Worm (Caenorhabditis elegans): ENCODE results near the gene cutc-1.
A peak's percentile ranks its signal among the peaks of the same experiment; 100 is the strongest.

Gene cutc-1

DNA sequence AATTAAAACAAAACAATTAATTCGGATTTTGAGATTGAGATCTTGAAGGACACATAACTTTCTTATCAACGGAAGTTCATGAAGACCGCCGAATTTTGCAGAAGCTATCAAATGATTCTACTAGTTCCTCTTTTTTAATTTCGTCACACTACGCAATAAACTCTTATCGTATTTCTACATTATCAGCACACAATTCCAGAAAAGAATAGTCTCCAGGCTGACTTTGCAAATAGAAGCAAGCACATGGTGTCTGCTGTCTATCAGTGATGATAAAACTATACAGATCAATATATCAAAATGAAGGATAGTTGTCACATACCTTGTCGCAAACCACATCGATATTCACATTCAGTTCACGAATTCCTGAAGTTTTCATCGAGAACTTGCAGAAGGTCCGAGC lies 2.9 kb downstream of the cutc-1 start:
- TF ChIP-seq him-1 (tag; optimal IDR thresholded peaks at IDR 0.05): no peak
- no peak for TF ChIP-seq W03F9.2 (tag; optimal IDR thresholded peaks at IDR 0.05)
- TF ChIP-seq dao-5 (tag; optimal IDR thresholded peaks at IDR 0.05): no peak

- TF ChIP-seq W03F9.2 (tag; optimal IDR thresholded peaks at IDR 0.05): no peak
- TF ChIP-seq him-1 (tag; optimal IDR thresholded peaks at IDR 0.05): no peak
- no peak for TF ChIP-seq dao-5 (tag; optimal IDR thresholded peaks at IDR 0.05)
Measured at ce11 chrIII:8398411-8398810, 5.0 kb downstream of the cutc-1 start, which contains the start of gene ZK353.2. Gene ZK353.2 (plus strand): TSS chrIII:8398711.

DNA sequence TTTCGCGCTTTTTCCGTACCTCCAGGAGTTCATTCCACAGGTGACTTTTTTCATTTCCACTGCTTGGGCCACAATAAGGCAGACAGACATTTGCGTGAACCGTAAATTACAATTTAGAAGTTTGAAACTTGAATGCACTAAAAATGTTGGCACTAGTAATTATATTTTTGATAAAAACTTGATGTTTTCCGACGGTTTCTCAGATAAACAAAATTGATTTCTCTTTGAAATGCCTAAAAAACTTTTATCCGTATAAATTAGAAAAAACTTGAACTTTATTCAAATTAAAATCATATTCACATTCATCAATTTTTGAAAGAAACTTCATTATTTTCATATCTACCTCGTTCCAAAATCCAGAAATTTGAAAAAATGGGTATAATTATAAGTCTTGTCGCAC lies 7.7 kb downstream of the cutc-1 start, which contains the start of gene ZK353.3:
Gene ZK353.3, plus strand, starts transcription at position 301 of the 400 bp plus-strand sequence.
- TF ChIP-seq dao-5 (tag; optimal IDR thresholded peaks at IDR 0.05) (no peak), him-1 (tag; optimal IDR thresholded peaks at IDR 0.05) (no peak), W03F9.2 (tag; optimal IDR thresholded peaks at IDR 0.05) (no peak)

ce11 chrIII:8394374-8395302 lies 8.8 kb downstream of the cutc-1 start, which contains the start of gene ZK353.10:
Gene ZK353.10 (minus strand): TSS chrIII:8394424.
- TF ChIP-seq him-1 (tag; optimal IDR thresholded peaks at IDR 0.05) (peak; percentile 41), dao-5 (tag; optimal IDR thresholded peaks at IDR 0.05) (no peak), W03F9.2 (tag; optimal IDR thresholded peaks at IDR 0.05) (no peak)

- TF ChIP-seq him-1 (tag; optimal IDR thresholded peaks at IDR 0.05) (peak; percentile 54), W03F9.2 (tag; optimal IDR thresholded peaks at IDR 0.05) (no peak), dao-5 (tag; optimal IDR thresholded peaks at IDR 0.05) (no peak)
Measured at ce11 chrIII:8392307-8392706, 11.1 kb downstream of the cutc-1 start.

ce11 chrIII:8389539-8389938 lies 13.9 kb downstream of the cutc-1 start, which contains the start of gene ZK353.4:
Gene ZK353.4 (minus strand): TSS chrIII:8389639.
- peak; percentile 40 for TF ChIP-seq him-1 (tag; optimal IDR thresholded peaks at IDR 0.05)
- no peak for TF ChIP-seq dao-5 (tag; optimal IDR thresholded peaks at IDR 0.05)

- TF ChIP-seq dao-5 (tag; optimal IDR thresholded peaks at IDR 0.05): no peak
- TF ChIP-seq W03F9.2 (tag; optimal IDR thresholded peaks at IDR 0.05): no peak
- no peak for TF ChIP-seq him-1 (tag; optimal IDR thresholded peaks at IDR 0.05)
Measured at ce11 chrIII:8380645-8381044, 22.8 kb downstream of the cutc-1 start, which contains the start of gene R05D3.12. Gene R05D3.12 (plus strand): TSS chrIII:8380945.

DNA sequence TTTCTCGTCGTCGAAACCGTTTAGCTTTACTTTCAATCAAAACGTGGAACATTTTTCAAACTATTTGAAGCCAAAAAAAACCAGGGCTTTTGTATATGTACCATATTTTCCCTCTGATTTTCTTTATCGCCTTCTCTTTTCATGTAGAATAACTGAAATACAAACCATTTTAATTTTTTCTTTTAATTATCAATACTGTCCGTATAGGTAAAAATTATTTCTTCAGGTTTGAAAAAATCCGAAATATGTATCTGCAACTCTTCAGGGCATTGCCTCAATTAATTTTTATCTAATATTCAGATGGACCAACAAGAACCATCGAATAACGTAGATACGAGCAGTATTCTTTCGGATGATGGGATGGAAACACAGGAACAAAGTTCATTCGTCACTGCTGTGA lies 28.4 kb downstream of the cutc-1 start, which contains the start of gene met-2:
Gene met-2, plus strand, starts transcription at position 301 of the 400 bp plus-strand sequence.
- TF ChIP-seq dao-5 (tag; optimal IDR thresholded peaks at IDR 0.05) (no peak), him-1 (tag; optimal IDR thresholded peaks at IDR 0.05) (no peak), W03F9.2 (tag; optimal IDR thresholded peaks at IDR 0.05) (no peak)

ce11 chrIII:8371595-8372305 lies 31.7 kb downstream of the cutc-1 start, which contains the start of gene lmbr-1:
Gene lmbr-1 (plus strand): TSS chrIII:8372255.
- TF ChIP-seq dao-5 (tag; optimal IDR thresholded peaks at IDR 0.05) (no peak), W03F9.2 (tag; optimal IDR thresholded peaks at IDR 0.05) (no peak), him-1 (tag; optimal IDR thresholded peaks at IDR 0.05) (no peak)

DNA sequence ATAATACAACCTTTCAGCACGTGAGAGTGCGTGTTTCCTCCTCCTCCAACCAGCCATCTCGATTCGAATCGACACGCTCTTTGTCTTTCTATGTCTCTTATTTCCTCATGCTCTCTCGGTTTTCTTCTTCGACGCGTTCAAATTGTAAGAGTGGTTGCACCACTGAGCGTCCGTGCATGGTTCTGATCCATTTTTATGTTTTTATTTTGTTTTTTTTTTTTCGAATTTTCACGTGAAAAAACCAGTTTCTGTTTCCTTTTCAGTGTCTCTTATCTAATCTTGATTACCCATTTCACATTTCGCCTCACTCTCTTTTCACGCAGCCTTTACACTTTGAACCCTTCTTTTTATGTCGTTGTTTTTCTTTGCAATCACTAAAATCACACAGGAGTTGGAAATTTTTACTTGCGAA lies 32.6 kb downstream of the cutc-1 start:
- TF ChIP-seq dao-5 (tag; optimal IDR thresholded peaks at IDR 0.05) (no peak), W03F9.2 (tag; optimal IDR thresholded peaks at IDR 0.05) (peak; percentile 26)

ce11 chrIII:8370188-8370587 lies 33.2 kb downstream of the cutc-1 start:
- TF ChIP-seq W03F9.2 (tag; optimal IDR thresholded peaks at IDR 0.05) (no peak), him-1 (tag; optimal IDR thresholded peaks at IDR 0.05) (no peak), dao-5 (tag; optimal IDR thresholded peaks at IDR 0.05) (no peak)

ce11 chrIII:8369172-8369571 lies 34.2 kb downstream of the cutc-1 start:
- TF ChIP-seq dao-5 (tag; optimal IDR thresholded peaks at IDR 0.05) (no peak), W03F9.2 (tag; optimal IDR thresholded peaks at IDR 0.05) (no peak), him-1 (tag; optimal IDR thresholded peaks at IDR 0.05) (no peak)

DNA sequence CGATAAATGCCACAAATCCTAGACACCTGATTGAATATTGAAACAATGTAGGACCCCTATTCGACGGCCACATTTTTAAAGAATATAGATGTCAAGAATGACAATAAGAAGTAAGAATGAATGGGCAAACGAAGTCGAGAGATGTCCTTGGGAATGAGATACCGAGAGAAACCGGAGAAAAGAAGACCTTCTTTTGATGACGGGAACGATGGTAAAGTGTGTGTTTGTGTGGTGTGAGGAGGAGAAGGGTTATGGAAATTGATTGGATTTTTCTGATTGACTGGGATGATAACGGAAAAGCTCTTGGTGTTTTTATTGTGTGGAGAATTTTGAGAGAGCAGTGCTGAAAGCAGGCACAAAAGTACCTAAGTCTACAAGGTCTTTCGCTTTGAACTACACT lies 34.8 kb downstream of the cutc-1 start, which contains the start of gene R05D3.9:
Gene R05D3.9, minus strand, starts transcription at position 101 of the 400 bp plus-strand sequence.
- TF ChIP-seq W03F9.2 (tag; optimal IDR thresholded peaks at IDR 0.05) (no peak), dao-5 (tag; optimal IDR thresholded peaks at IDR 0.05) (no peak)
